Fruit fly (Drosophila melanogaster): Measurements from ENCODE around the gene CG14042.

Gene CG14042

DNA sequence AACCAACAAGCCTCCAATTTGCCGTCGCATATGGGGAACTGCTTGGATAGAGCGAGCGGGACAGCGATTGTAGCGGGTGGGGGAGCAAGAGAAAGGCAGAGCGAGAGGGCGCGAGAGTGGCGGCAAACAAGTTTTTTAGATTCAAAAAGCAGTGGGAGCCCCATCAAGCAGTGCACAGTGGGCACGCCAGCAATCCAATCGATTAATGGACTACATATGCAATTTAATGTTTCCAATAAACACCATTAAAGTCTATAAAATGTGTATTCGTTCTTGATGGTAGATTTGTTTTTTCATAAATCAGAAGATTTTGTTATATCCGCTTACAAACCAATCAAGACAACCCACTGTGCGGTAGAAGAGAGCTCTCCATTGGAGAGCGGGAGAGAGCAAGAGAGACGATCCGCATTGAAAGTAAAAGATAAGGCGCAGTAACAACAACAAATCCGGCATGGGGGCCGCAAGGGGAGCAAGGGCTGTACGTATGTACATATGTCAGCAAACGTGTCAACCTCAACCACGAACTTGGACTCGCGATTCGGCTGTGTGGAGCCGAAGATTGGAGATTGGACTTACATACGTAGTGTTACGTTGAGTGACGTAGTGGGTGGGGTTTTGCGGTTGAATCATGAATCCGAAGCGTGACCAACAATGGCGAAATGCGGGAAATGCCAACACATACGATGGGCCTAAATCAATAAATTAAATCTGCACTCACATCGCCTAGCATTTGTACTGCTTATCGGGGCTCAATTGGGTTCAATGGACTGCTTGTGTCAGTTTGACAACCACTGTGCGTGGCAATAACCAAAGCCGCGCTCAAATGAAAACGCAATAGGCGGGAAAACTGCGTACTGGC lies 39.9 kb upstream of the CG14042 start (continued):
- TF ChIP-seq bigmax (GFP tag; optimal IDR thresholded peaks at IDR 0.05): peak; percentile 80
- no peak for TF ChIP-seq CG2129 (GFP tag; IDR thresholded peaks at IDR 0.05; ENCODE audit: partially characterized antibody)
- TF ChIP-seq CG17568 (GFP tag; optimal IDR thresholded peaks at IDR 0.05): peak; percentile 97
- TF ChIP-seq NC2α (GFP tag; optimal IDR thresholded peaks at IDR 0.05): peak; percentile 98
- peak; percentile 99 for TF ChIP-seq CHES-1-like (GFP tag; optimal IDR thresholded peaks at IDR 0.05)
- TF ChIP-seq CG4854 (GFP tag; optimal IDR thresholded peaks at IDR 0.05): peak; percentile 98
- peak; percentile 89 for TF ChIP-seq CG7271 (tag; optimal IDR thresholded peaks at IDR 0.05)
- TF ChIP-seq Neu2 (GFP tag; optimal IDR thresholded peaks at IDR 0.05; ENCODE audit: borderline replicate concordance): peak; percentile 94
- TF ChIP-seq sna (GFP tag; IDR thresholded peaks at IDR 0.05; ENCODE audit: partially characterized antibody): peak; percentile 52; the same call in 1 of the 2 replicates
- TF ChIP-seq CG32772 (GFP tag; IDR thresholded peaks at IDR 0.05): peak; percentile 99
- peak; percentile 99 for TF ChIP-seq slbo (GFP tag; IDR thresholded peaks at IDR 0.05)
- peak; percentile 98 for TF ChIP-seq CG4328 (GFP tag; optimal IDR thresholded peaks at IDR 0.05)
- TF ChIP-seq insv (GFP tag; optimal IDR thresholded peaks at IDR 0.05): peak; percentile 9 to 70
- TF ChIP-seq dati (GFP tag; IDR thresholded peaks at IDR 0.05): peak; percentile 99
- TF ChIP-seq Tbp (GFP tag; optimal IDR thresholded peaks at IDR 0.05): no peak
- TF ChIP-seq gem (tag; optimal IDR thresholded peaks at IDR 0.05): peak; percentile 100
- peak; percentile 99 for TF ChIP-seq CG4282 (GFP tag; optimal IDR thresholded peaks at IDR 0.05)
- TF ChIP-seq E2f1 (GFP tag; IDR thresholded peaks at IDR 0.05): peak; percentile 99
- TF ChIP-seq CG8281 (tag; optimal IDR thresholded peaks at IDR 0.05): peak; percentile 92
- peak; percentile 91 for TF ChIP-seq CG18011 (GFP tag; optimal IDR thresholded peaks at IDR 0.05)
- peak; percentile 96 for TF ChIP-seq wek (GFP tag; optimal IDR thresholded peaks at IDR 0.05)
- peak; percentile 93 for TF ChIP-seq CG5180 (GFP tag; optimal IDR thresholded peaks at IDR 0.05)
- no peak; the same call in 1 of the 2 replicates for TF ChIP-seq Dref (GFP tag; IDR thresholded peaks at IDR 0.05)
- peak; percentile 99 for TF ChIP-seq HmgZ (tag; optimal IDR thresholded peaks at IDR 0.05)
- TF ChIP-seq cas (GFP tag; IDR thresholded peaks at IDR 0.05): peak; percentile 98
- TF ChIP-seq onecut (GFP tag; IDR thresholded peaks at IDR 0.05): peak; percentile 97
- peak; percentile 99 for TF ChIP-seq pb (GFP tag; optimal IDR thresholded peaks at IDR 0.05)
- peak; percentile 99 for TF ChIP-seq Ptx1 (GFP tag; IDR thresholded peaks at IDR 0.05)
- peak; percentile 98 for TF ChIP-seq CG31388 (GFP tag; optimal IDR thresholded peaks at IDR 0.05)
- TF ChIP-seq crp (GFP tag; optimal IDR thresholded peaks at IDR 0.05): peak; percentile 35 to 77
- peak; percentile 98 for TF ChIP-seq salm (tag; optimal IDR thresholded peaks at IDR 0.05)
- TF ChIP-seq trh (GFP tag; optimal IDR thresholded peaks at IDR 0.05): peak; percentile 98
- no peak for TF ChIP-seq Hr39 (optimal IDR thresholded peaks at IDR 0.05)
- peak; percentile 99 for TF ChIP-seq Gug (GFP tag; IDR thresholded peaks at IDR 0.05)
- peak; percentile 81; the same call in 1 of the 3 replicates for TF ChIP-seq hb (GFP tag; IDR thresholded peaks at IDR 0.05; ENCODE audit: partially characterized antibody)
- peak; percentile 100 for TF ChIP-seq zfh1 (GFP tag; IDR thresholded peaks at IDR 0.05)
- peak; percentile 99 for TF ChIP-seq Mes4 (GFP tag; optimal IDR thresholded peaks at IDR 0.05)
- peak; percentile 98 for TF ChIP-seq CG43689 (GFP tag; IDR thresholded peaks at IDR 0.05)
- TF ChIP-seq CG30403 (GFP tag; optimal IDR thresholded peaks at IDR 0.05): peak; percentile 99
- peak; percentile 97 for TF ChIP-seq D19A (tag; optimal IDR thresholded peaks at IDR 0.05)
- peak; percentile 98 for TF ChIP-seq dimm (GFP tag; IDR thresholded peaks at IDR 0.05)
- TF ChIP-seq CG6689 (GFP tag; IDR thresholded peaks at IDR 0.05): peak; percentile 99
- TF ChIP-seq CG7357 (GFP tag; IDR thresholded peaks at IDR 0.05): peak; percentile 96
- peak; percentile 99 for TF ChIP-seq lab (GFP tag; optimal IDR thresholded peaks at IDR 0.05)
- TF ChIP-seq CG1792 (GFP tag; optimal IDR thresholded peaks at IDR 0.05): peak; percentile 99
- peak; percentile 65 for TF ChIP-seq CG14860 (GFP tag; IDR thresholded peaks at IDR 0.05; ENCODE audit: partially characterized antibody)
- peak; percentile 90 for TF ChIP-seq Nf-YB (GFP tag; optimal IDR thresholded peaks at IDR 0.05)
- no peak for TF ChIP-seq Sin3A (optimal IDR thresholded peaks at IDR 0.05)
- TF ChIP-seq tgo (GFP tag; IDR thresholded peaks at IDR 0.05): peak; percentile 99
